Worm (Caenorhabditis elegans): Measurements from ENCODE around the gene ceh-99.

The ceh-99 gene

DNA sequence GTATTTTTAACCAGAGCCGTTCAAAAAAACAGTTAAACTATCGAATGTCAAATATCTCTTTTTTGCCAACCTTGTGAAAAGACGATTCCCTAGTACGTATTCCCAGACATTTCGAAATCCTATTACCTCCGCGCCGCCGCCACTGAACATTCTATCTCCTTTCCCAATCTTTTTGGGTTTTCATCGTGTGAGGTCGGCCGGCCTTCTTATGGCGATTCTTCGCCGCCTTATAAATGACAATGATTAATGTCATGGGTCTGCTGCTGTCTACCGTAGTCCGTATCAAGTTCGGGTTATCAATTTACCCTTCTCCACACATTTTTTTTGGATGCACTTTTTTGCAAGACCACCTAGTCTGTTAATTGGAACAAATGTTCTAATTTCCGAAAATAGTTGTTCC, 29.8 kb downstream of the ceh-99 start:
- TF ChIP-seq nhr-12 (tag; optimal IDR thresholded peaks at IDR 0.05), result no peak

- TF ChIP-seq sptf-1 (tag; optimal IDR thresholded peaks at IDR 0.05), result no peak
Measured at ce11 chrII:12550940-12551339, 31.2 kb downstream of the ceh-99 start.

DNA sequence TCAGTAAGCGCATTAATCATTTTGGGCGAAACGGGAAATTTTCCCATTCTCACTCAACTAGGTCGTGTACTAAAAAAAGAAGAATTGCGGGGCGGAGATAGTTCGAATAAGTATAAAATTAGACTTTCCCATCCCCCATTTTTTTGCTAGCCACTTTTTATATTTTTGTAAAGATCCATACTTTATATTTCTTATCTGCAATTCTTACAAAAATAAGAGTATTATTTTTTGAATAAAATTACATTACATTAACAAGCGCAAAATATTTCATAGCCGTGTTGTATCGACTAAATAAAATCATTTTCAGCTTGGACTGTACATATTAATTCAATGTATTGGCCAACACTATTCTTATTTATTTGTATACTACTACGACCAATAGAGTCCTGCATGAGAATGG, 35.8 kb downstream of the ceh-99 start, which contains the start of gene F49C5.11:
F49C5.11 (plus strand) TSS at position 301 of the 400 bp plus-strand sequence.
- no peak for TF ChIP-seq cnd-1 (tag; optimal IDR thresholded peaks at IDR 0.05)
- no peak for TF ChIP-seq lin-13 (tag; optimal IDR thresholded peaks at IDR 0.05)
- no peak for TF ChIP-seq ceh-43 (GFP tag; optimal IDR thresholded peaks at IDR 0.05)
- TF ChIP-seq elt-3 (tag; optimal IDR thresholded peaks at IDR 0.05), result no peak
- no peak for TF ChIP-seq sptf-1 (tag; optimal IDR thresholded peaks at IDR 0.05)
- no peak for TF ChIP-seq M03D4.4 (tag; optimal IDR thresholded peaks at IDR 0.05)
- TF ChIP-seq hlh-1 (tag; optimal IDR thresholded peaks at IDR 0.05), result no peak
- no peak for TF ChIP-seq sem-2 (GFP tag; optimal IDR thresholded peaks at IDR 0.05)
- TF ChIP-seq snpc-4 (tag; optimal IDR thresholded peaks at IDR 0.05), result no peak

ce11 chrII:12560210-12560609, 40.4 kb downstream of the ceh-99 start, which contains the start of gene F49C5.12:
F49C5.12 (minus strand) TSS chrII:12560310.
- TF ChIP-seq blmp-1 (tag; optimal IDR thresholded peaks at IDR 0.05) (no peak), ztf-11 (tag; optimal IDR thresholded peaks at IDR 0.05) (no peak), flh-1 (GFP tag; optimal IDR thresholded peaks at IDR 0.05) (no peak), elt-3 (tag; optimal IDR thresholded peaks at IDR 0.05) (no peak), zip-8 (tag; optimal IDR thresholded peaks at IDR 0.05) (no peak), lin-32 (GFP tag; optimal IDR thresholded peaks at IDR 0.05) (no peak), drap-1 (GFP tag; optimal IDR thresholded peaks at IDR 0.05) (no peak), unc-39 (tag; optimal IDR thresholded peaks at IDR 0.05) (no peak), nhr-12 (tag; optimal IDR thresholded peaks at IDR 0.05) (no peak), nhr-28 (tag; optimal IDR thresholded peaks at IDR 0.05) (no peak), unc-62 (GFP tag; optimal IDR thresholded peaks at IDR 0.05) (no peak)

DNA sequence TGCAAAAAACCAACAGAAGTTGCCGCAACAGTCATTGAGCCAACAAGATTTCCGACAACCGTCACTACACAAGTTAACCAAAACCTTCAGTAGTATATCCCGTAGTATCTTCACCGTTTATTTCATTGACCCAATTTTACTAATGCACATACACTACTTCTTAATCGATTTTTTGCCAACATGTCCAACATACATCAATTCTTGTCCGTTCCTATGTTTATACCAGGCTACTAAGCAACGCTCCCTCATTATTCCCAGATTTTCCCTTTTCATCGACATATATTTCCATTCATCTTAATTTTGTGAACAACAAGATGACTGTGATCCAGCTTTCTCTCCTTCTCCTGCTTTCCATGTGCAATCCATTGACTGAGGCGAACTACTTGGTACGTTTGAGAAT, 46.1 kb downstream of the ceh-99 start, which contains the start of gene F49C5.7:
F49C5.7 (plus strand) TSS at position 301 of the 400 bp plus-strand sequence.
- no peak for TF ChIP-seq nhr-76 (tag; optimal IDR thresholded peaks at IDR 0.05)
- TF ChIP-seq unc-39 (tag; optimal IDR thresholded peaks at IDR 0.05), result no peak
- TF ChIP-seq mab-5 (tag; optimal IDR thresholded peaks at IDR 0.05), result no peak
- TF ChIP-seq mls-2 (tag; optimal IDR thresholded peaks at IDR 0.05), result no peak
- TF ChIP-seq ceh-43 (GFP tag; optimal IDR thresholded peaks at IDR 0.05), result no peak
- no peak for TF ChIP-seq hlh-1 (tag; optimal IDR thresholded peaks at IDR 0.05)
- no peak for TF ChIP-seq lin-13 (tag; optimal IDR thresholded peaks at IDR 0.05)

DNA sequence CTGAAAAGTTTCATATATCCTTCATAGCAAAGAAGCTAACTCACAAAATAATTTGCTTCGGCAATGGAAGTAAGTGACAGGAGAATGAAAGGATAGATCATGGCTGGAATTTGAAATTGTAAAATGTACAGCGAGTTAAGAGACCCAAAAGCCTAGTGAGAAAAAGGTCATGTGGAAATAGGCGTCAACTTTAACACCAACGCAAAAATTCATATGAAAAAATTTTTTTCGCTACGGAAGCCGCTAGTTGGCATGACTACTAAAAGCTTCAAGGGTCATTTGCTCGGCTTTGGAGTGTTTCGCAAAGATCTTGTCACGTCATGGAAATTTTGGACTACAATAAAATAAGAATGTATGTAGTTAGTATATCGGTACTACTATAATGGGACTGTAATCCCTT, 50.7 kb downstream of the ceh-99 start, which contains the start of gene Y38E10A.1:
Y38E10A.1 (minus strand) TSS at position 101 of the 400 bp plus-strand sequence.
- TF ChIP-seq lsy-2 (tag; optimal IDR thresholded peaks at IDR 0.05) (no peak), cnd-1 (tag; optimal IDR thresholded peaks at IDR 0.05) (no peak), unc-62 (GFP tag; optimal IDR thresholded peaks at IDR 0.05) (no peak)

DNA sequence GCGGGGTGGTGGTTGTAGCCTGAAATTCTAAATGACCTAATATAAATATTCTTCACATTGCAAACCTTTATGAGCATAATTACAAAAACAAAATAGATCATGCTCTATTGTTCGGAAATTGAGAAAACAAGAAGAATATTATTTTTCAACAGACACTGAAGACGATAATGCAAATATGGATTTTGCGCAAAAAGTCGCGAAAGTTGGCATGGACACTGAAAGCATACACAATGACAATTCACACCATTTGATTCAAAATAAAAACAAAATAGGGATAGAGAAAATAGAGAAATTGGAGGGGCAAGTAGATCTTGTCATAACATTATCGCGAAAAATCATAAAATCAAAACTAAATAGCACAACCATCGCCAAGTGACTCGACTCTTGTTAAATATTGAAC, 53.0 kb downstream of the ceh-99 start, which contains the start of gene Y38E10A.35:
Y38E10A.35 (minus strand) TSS at position 101 of the 400 bp plus-strand sequence.
- TF ChIP-seq nhr-28 (tag; optimal IDR thresholded peaks at IDR 0.05) (no peak), mep-1 (tag; optimal IDR thresholded peaks at IDR 0.05) (no peak)

- TF ChIP-seq sptf-1 (tag; optimal IDR thresholded peaks at IDR 0.05), result no peak
- TF ChIP-seq mls-2 (tag; optimal IDR thresholded peaks at IDR 0.05), result no peak
- no peak for TF ChIP-seq lin-13 (tag; optimal IDR thresholded peaks at IDR 0.05)
- no peak for TF ChIP-seq nhr-28 (tag; optimal IDR thresholded peaks at IDR 0.05)
- TF ChIP-seq nhr-237 (tag; optimal IDR thresholded peaks at IDR 0.05), result no peak
- no peak for TF ChIP-seq nhr-2 (tag; optimal IDR thresholded peaks at IDR 0.05)
- TF ChIP-seq nhr-76 (tag; optimal IDR thresholded peaks at IDR 0.05), result no peak
- no peak for TF ChIP-seq hlh-1 (tag; optimal IDR thresholded peaks at IDR 0.05)
- TF ChIP-seq pha-4 (tag; optimal IDR thresholded peaks at IDR 0.05), result no peak
- no peak for TF ChIP-seq blmp-1 (tag; optimal IDR thresholded peaks at IDR 0.05)
- TF ChIP-seq sem-2 (GFP tag; optimal IDR thresholded peaks at IDR 0.05), result no peak
Measured at ce11 chrII:12573541-12573940, 53.8 kb downstream of the ceh-99 start, which contains the start of gene Y38E10A.2. Y38E10A.2 (minus strand) TSS chrII:12573641.
